Worm (Caenorhabditis elegans): Measurements from ENCODE around the gene lron-10.

DNA sequence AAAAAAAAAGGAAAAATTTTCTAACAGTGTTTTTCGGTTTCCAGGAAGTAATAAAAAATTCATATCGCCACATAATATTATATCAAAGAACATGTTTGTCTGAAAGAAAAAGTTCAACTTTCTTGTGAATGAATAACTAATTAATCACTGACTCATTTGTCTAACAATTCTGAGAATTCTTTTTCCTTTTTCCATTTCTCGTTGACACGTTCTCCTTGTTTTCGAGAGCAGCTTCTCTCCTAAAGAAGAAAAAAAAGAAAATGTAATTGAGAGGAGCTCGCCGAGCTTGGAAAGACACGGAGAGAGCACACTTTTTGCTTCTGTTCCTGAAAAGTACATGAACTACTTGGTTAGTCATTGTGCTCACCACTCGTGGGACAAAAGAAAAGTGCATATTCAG, 13.0 kb downstream of the lron-10 start:
- TF ChIP-seq zag-1 (tag; optimal IDR thresholded peaks at IDR 0.05), result no peak
- no peak for TF ChIP-seq swsn-7 (tag; optimal IDR thresholded peaks at IDR 0.05)
- TF ChIP-seq lin-39 (tag; optimal IDR thresholded peaks at IDR 0.05), result no peak
